Worm (Caenorhabditis elegans): Measurements from ENCODE around the gene F17E9.3.
A peak's percentile ranks its signal among the peaks of the same experiment; 100 is the strongest.

F17E9.3 gene

DNA sequence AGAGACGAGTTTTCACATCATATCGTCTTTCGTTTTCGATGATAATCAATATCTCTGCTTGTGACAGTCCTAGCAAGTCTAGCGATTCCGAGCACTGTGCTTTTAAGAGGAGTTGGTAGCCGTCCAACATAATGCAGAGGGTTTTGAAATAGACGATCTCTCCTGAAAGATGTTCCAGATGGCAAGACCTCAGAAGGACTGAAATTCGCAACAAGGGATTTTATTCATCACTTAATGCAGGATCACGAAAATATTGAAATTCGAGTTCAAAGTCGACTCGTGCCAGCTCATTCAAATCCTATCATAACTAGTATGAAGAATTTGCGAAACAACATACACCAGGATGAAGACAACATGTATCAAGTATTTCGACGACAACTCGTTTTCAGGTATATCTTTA is 22.8 kb downstream of the F17E9.3 start, which contains the start of gene D2096.7 (continued):
- TF ChIP-seq D1046.2 (GFP tag; IDR thresholded peaks at IDR 0.05) (peak; percentile 30; the same call in 1 of the 2 replicates), lim-7 (GFP tag; IDR thresholded peaks at IDR 0.05) (peak; percentile 66; the same call in 1 of the 2 replicates), lin-15B (tag; optimal IDR thresholded peaks at IDR 0.05) (no peak), cey-2 (tag; optimal IDR thresholded peaks at IDR 0.05; ENCODE audit: borderline replicate concordance, insufficient read depth) (no peak), zfp-3 (GFP tag; conservative IDR thresholded peaks at IDR 0.05) (0 out of 2 replicates have a peak, but pooled peaks have one; percentile 36), ceh-82 (tag; optimal IDR thresholded peaks at IDR 0.05) (no peak), rbr-2 (tag; optimal IDR thresholded peaks at IDR 0.05) (no peak), tra-1 (GFP tag; IDR thresholded peaks at IDR 0.05) (no peak; the same call in 1 of the 2 replicates), zip-11 (GFP tag; IDR thresholded peaks at IDR 0.05) (no peak), ZK337.2 (GFP tag; IDR thresholded peaks at IDR 0.05) (0 out of 2 replicates have a peak, but pooled peaks have one; percentile 23), php-3 (GFP tag; IDR thresholded peaks at IDR 0.05) (no peak), dmd-8 (GFP tag; IDR thresholded peaks at IDR 0.05) (peak; percentile 64; the same call in 1 of the 2 replicates), tag-97 (GFP tag; IDR thresholded peaks at IDR 0.05) (no peak), sdz-12 (GFP tag; optimal IDR thresholded peaks at IDR 0.05) (no peak), mxl-3 (GFP tag; optimal IDR thresholded peaks at IDR 0.05) (peak; percentile 39), mep-1 (tag; optimal IDR thresholded peaks at IDR 0.05) (no peak), fos-1 (tag; optimal IDR thresholded peaks at IDR 0.05) (no peak), nhr-6 (tag; optimal IDR thresholded peaks at IDR 0.05) (no peak), Y48G9A.11 (GFP tag; IDR thresholded peaks at IDR 0.05) (peak; percentile 85), aly-2 (tag; optimal IDR thresholded peaks at IDR 0.05) (no peak), T20F7.1 (GFP tag; optimal IDR thresholded peaks at IDR 0.05) (peak; percentile 51), madf-5 (GFP tag; IDR thresholded peaks at IDR 0.05) (peak; percentile 56 to 88; a peak in 2 of 4 replicates), spr-1 (tag; optimal IDR thresholded peaks at IDR 0.05) (peak; percentile 33), ctbp-1 (GFP tag; IDR thresholded peaks at IDR 0.05) (peak; percentile 66), vab-7 (GFP tag; IDR thresholded peaks at IDR 0.05) (no peak), T26A8.4 (GFP tag; IDR thresholded peaks at IDR 0.05) (peak; percentile 69), snpc-1.2 (GFP tag; IDR thresholded peaks at IDR 0.05) (peak; percentile 90), nhr-28 (tag; optimal IDR thresholded peaks at IDR 0.05) (no peak), Y75B8A.6 (GFP tag; IDR thresholded peaks at IDR 0.05) (peak; percentile 63)

DNA sequence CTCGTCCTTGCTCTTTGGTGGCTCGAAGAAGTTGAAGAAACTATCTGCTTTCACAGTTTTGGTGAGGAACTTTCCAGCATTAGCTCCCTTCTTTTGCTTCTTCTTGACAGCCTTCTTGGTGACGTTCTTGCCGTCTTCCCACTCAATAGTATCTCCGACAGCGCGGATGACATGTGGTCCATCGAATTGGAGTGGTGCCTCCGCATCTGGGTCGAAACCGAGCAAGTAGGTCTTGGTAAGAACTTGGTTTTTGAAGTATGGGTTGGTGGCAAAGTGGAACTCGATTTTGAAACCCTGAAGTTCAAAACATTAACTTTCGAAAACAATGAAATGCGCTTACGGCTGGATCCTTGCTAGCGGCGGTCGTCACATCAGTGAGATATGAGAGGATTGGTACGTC is 23.6 kb downstream of the F17E9.3 start:
- TF ChIP-seq pha-4 (GFP tag; IDR thresholded peaks at IDR 0.05) (no peak), pha-4 (tag; optimal IDR thresholded peaks at IDR 0.05) (no peak), aha-1 (tag) (peak; percentile 62)

DNA sequence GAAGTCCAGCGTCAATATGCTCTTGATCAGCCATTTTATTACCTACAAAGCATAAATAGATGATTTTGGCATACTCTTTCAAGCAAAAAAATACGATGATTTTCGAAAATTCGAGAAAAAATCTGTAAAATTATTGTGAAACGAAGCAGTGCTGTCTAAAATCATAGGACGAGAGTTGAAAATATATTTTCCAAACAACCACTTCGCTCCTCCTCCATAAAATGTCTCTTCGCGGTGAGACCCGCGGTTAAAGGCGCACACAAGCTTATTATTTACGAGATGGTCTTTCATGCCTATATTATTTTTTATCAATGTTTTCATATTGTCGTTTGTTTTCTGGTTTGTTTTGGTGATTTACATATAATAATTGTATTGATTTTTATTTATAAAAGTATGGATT is 24.6 kb downstream of the F17E9.3 start, which contains the start of gene nap-1:
Gene nap-1, minus strand, starts transcription at position 42 of the 400 bp plus-strand sequence.
- peak; percentile 39 for TF ChIP-seq aha-1 (tag)
- no peak for TF ChIP-seq F10B5.3 (tag; optimal IDR thresholded peaks at IDR 0.05)
- TF ChIP-seq lin-39 (tag; optimal IDR thresholded peaks at IDR 0.05): no peak
- TF ChIP-seq lin-1 (GFP tag; IDR thresholded peaks at IDR 0.05): no peak
- TF ChIP-seq F37D6.2 (tag; optimal IDR thresholded peaks at IDR 0.05): no peak
- no peak for TF ChIP-seq ceh-32 (tag; optimal IDR thresholded peaks at IDR 0.05; ENCODE audit: poor library complexity)
- TF ChIP-seq lin-15B (tag; optimal IDR thresholded peaks at IDR 0.05): no peak
- no peak for TF ChIP-seq F26F4.8 (GFP tag; conservative IDR thresholded peaks at IDR 0.05)
- TF ChIP-seq ama-1 (optimal IDR thresholded peaks at IDR 0.05): no peak
- TF ChIP-seq egl-43 (GFP tag; IDR thresholded peaks at IDR 0.05): no peak
- no peak for TF ChIP-seq duxl-1 (tag; optimal IDR thresholded peaks at IDR 0.05; ENCODE audit: poor library complexity)
- peak; percentile 23; the same call in 1 of the 2 replicates for TF ChIP-seq T26A8.4 (GFP tag; IDR thresholded peaks at IDR 0.05)
- TF ChIP-seq ceh-62 (tag; optimal IDR thresholded peaks at IDR 0.05): no peak
- no peak for TF ChIP-seq tra-1 (GFP tag; IDR thresholded peaks at IDR 0.05)
- no peak for TF ChIP-seq ceh-20 (GFP tag; IDR thresholded peaks at IDR 0.05)
- TF ChIP-seq nhr-42 (GFP tag; IDR thresholded peaks at IDR 0.05): no peak
- peak; percentile 87 for TF ChIP-seq mep-1 (tag; optimal IDR thresholded peaks at IDR 0.05)
- no peak for TF ChIP-seq nhr-76 (tag; optimal IDR thresholded peaks at IDR 0.05)
- peak; percentile 83 for TF ChIP-seq nhr-77 (tag; optimal IDR thresholded peaks at IDR 0.05)
- TF ChIP-seq lin-29 (GFP tag; IDR thresholded peaks at IDR 0.05): no peak
- peak; percentile 60 for TF ChIP-seq nhr-6 (tag; optimal IDR thresholded peaks at IDR 0.05)
- TF ChIP-seq T20F7.1 (GFP tag; optimal IDR thresholded peaks at IDR 0.05): peak; percentile 73
- TF ChIP-seq ces-1 (GFP tag; optimal IDR thresholded peaks at IDR 0.05): no peak
- no peak for TF ChIP-seq Y75B8A.6 (GFP tag; IDR thresholded peaks at IDR 0.05)
- no peak for TF ChIP-seq attf-4 (tag; optimal IDR thresholded peaks at IDR 0.05)
- TF ChIP-seq D1046.2 (GFP tag; IDR thresholded peaks at IDR 0.05): no peak
- TF ChIP-seq pqm-1 (tag; optimal IDR thresholded peaks at IDR 0.05): peak; percentile 20
